Fruit fly (Drosophila melanogaster) whole organism, embryonic: ENCODE results near the gene CG6195.

ENCODE experiments used
- Adf1 ChIP-seq: fragments of 200-800 bp; sonication (Bioruptor generic); IDR thresholded peaks from 2 replicates; pipeline ENCODE4 v1.3.6; 2022; ENCODE audit warnings: missing biosample characterization, missing genetic modification characterization
- Asciz ChIP-seq: fragments of 200-800 bp; sonication (Bioruptor generic); optimal IDR thresholded peaks from 2 replicates; lab custom pipeline; 2017; ENCODE audit warnings: missing biosample characterization, mild to moderate bottlenecking, missing genetic modification characterization, missing genetic modification reagents
- Atf6 ChIP-seq: fragments of 200-800 bp; sonication (Bioruptor generic); IDR thresholded peaks from 2 replicates; pipeline ENCODE4 v1.3.6; 2022; ENCODE audit warnings: missing biosample characterization, missing genetic modification characterization
- BtbVII ChIP-seq: fragments of 200-800 bp; sonication (Bioruptor generic); optimal IDR thresholded peaks from 3 replicates; lab custom pipeline; 2017; ENCODE audit warnings: missing biosample characterization, mild to moderate bottlenecking, missing genetic modification characterization
- Bteb2 ChIP-seq: fragments of 200-800 bp; sonication (Bioruptor generic); optimal IDR thresholded peaks from 2 replicates; lab custom pipeline; 2016; ENCODE audit warnings: missing biosample characterization, missing genetic modification characterization
- CG10147 ChIP-seq: fragments of 200-800 bp; sonication (Bioruptor generic); optimal IDR thresholded peaks from 2 replicates; lab custom pipeline; 2019; ENCODE audit warnings: missing biosample characterization, mild to moderate bottlenecking, missing genetic modification characterization, moderate library complexity
- CG10565 ChIP-seq: fragments of 200-800 bp; sonication (Bioruptor generic); optimal IDR thresholded peaks from 3 replicates; lab custom pipeline; 2016; ENCODE audit warnings: missing biosample characterization, mild to moderate bottlenecking, missing genetic modification characterization
- CG12071 ChIP-seq: fragments of 200-800 bp; sonication (Bioruptor generic); optimal IDR thresholded peaks from 3 replicates; lab custom pipeline; 2018; ENCODE audit warnings: missing biosample characterization, mild to moderate bottlenecking, missing genetic modification characterization
- CG12104 ChIP-seq: fragments of 200-800 bp; sonication (Bioruptor generic); optimal IDR thresholded peaks from 3 replicates; lab custom pipeline; 2016; ENCODE audit warnings: missing biosample characterization, missing genetic modification characterization
- CG13424 ChIP-seq: fragments of 200-800 bp; sonication (Bioruptor generic); optimal IDR thresholded peaks from 2 replicates; lab custom pipeline; 2019; ENCODE audit warnings: missing biosample characterization, mild to moderate bottlenecking, missing genetic modification characterization, moderate library complexity
- CG1602 ChIP-seq: fragments of 200-800 bp; sonication (Bioruptor generic); optimal IDR thresholded peaks from 3 replicates; lab custom pipeline; 2016; ENCODE audit warnings: missing biosample characterization, missing genetic modification characterization
- CG17361 ChIP-seq: fragments of 200-800 bp; sonication (Bioruptor generic); IDR thresholded peaks from 3 replicates; pipeline ENCODE4 v1.3.6; 2022; ENCODE audit warnings: missing biosample characterization, missing genetic modification characterization
- CG2712 ChIP-seq: fragments of 200-800 bp; optimal IDR thresholded peaks from 3 replicates; lab custom pipeline; 2019; ENCODE audit warnings: missing biosample characterization, mild to moderate bottlenecking, missing genetic modification characterization, moderate library complexity
- CG31441 ChIP-seq: fragments of 200-800 bp; sonication (Bioruptor generic); IDR thresholded peaks from 2 replicates; pipeline ENCODE4 v1.3.6; 2022; ENCODE audit warnings: missing biosample characterization, missing genetic modification characterization
- CG32772 ChIP-seq: fragments of 200-800 bp; sonication (Bioruptor generic); IDR thresholded peaks from 2 replicates; pipeline ENCODE4 v1.3.6; 2022; ENCODE audit warnings: missing biosample characterization, missing genetic modification characterization
- CG3407 ChIP-seq: fragments of 200-800 bp; sonication (Bioruptor generic); optimal IDR thresholded peaks from 2 replicates; lab custom pipeline; 2018; ENCODE audit warnings: missing biosample characterization, mild to moderate bottlenecking, missing genetic modification characterization
- CG3847 ChIP-seq: fragments of 200-800 bp; sonication (Bioruptor generic); IDR thresholded peaks from 2 replicates; pipeline ENCODE4 v1.3.6; 2022; ENCODE audit warnings: missing biosample characterization, missing genetic modification characterization
- CG5953 ChIP-seq: fragments of 200-800 bp; sonication (Bioruptor generic); IDR thresholded peaks from 2 replicates; pipeline ENCODE4 v1.3.6; 2022; ENCODE audit warnings: missing biosample characterization, missing genetic modification characterization
- CG6683 ChIP-seq: fragments of 200-800 bp; sonication (Bioruptor generic); optimal IDR thresholded peaks from 2 replicates; lab custom pipeline; 2017; ENCODE audit warnings: missing biosample characterization, mild to moderate bottlenecking, missing genetic modification characterization, missing genetic modification reagents
- CG6765 ChIP-seq: fragments of 200-800 bp; sonication (Bioruptor generic); optimal IDR thresholded peaks from 3 replicates; lab custom pipeline; 2017; ENCODE audit warnings: missing biosample characterization, mild to moderate bottlenecking, missing genetic modification characterization
- CG6813 ChIP-seq: fragments of 200-800 bp; sonication (Bioruptor generic); optimal IDR thresholded peaks from 2 replicates; lab custom pipeline; 2017; ENCODE audit warnings: missing biosample characterization, missing genetic modification characterization, mild to moderate bottlenecking, moderate library complexity, missing genetic modification reagents
- CG8359 ChIP-seq: fragments of 200-800 bp; sonication (Bioruptor generic); optimal IDR thresholded peaks from 2 replicates; lab custom pipeline; 2017; ENCODE audit warnings: missing biosample characterization, mild to moderate bottlenecking, missing genetic modification characterization, borderline replicate concordance
- CG8388 ChIP-seq: fragments of 200-800 bp; sonication (Bioruptor generic); optimal IDR thresholded peaks from 2 replicates; lab custom pipeline; 2019; ENCODE audit warnings: missing biosample characterization, mild to moderate bottlenecking, missing genetic modification characterization, moderate library complexity
- CG9817 ChIP-seq: fragments of 200-800 bp; sonication (Bioruptor generic); optimal IDR thresholded peaks from 2 replicates; lab custom pipeline; 2018; ENCODE audit warnings: missing biosample characterization, mild to moderate bottlenecking, missing genetic modification characterization, moderate library complexity
- CHES-1-like ChIP-seq: fragments of 200-800 bp; sonication (Bioruptor generic); optimal IDR thresholded peaks from 2 replicates; lab custom pipeline; 2016; ENCODE audit warnings: missing biosample characterization, missing genetic modification characterization
- Chrac-16 ChIP-seq: fragments of 200-800 bp; sonication (Bioruptor generic); optimal IDR thresholded peaks from 3 replicates; lab custom pipeline; 2016; ENCODE audit warnings: missing biosample characterization, missing genetic modification characterization
- CkIIα-i1 ChIP-seq: fragments of 200-800 bp; sonication (Bioruptor generic); IDR thresholded peaks from 2 replicates; pipeline ENCODE4 v1.3.6; 2022; ENCODE audit warnings: missing biosample characterization, missing genetic modification characterization
- Dad ChIP-seq: fragments of 200-800 bp; sonication (Bioruptor generic); optimal IDR thresholded peaks from 3 replicates; lab custom pipeline; 2016; ENCODE audit warnings: missing biosample characterization, missing genetic modification characterization
- Dip3 ChIP-seq: fragments of 200-800 bp; sonication (Bioruptor generic); optimal IDR thresholded peaks from 3 replicates; lab custom pipeline; 2016; ENCODE audit warnings: missing biosample characterization, missing genetic modification characterization
- E2f1 ChIP-seq: fragments of 200-800 bp; sonication (Bioruptor generic); IDR thresholded peaks from 2 replicates; pipeline ENCODE4 v1.3.6; 2022; ENCODE audit warnings: missing biosample characterization, missing genetic modification characterization
- Gsc ChIP-seq: fragments of 200-800 bp; sonication (Bioruptor generic); IDR thresholded peaks from 2 replicates; pipeline ENCODE4 v1.3.6; 2022; ENCODE audit warnings: missing biosample characterization, missing genetic modification characterization
- Hsf ChIP-seq: fragments of 200-800 bp; sonication (Bioruptor generic); optimal IDR thresholded peaks from 3 replicates; lab custom pipeline; 2016; ENCODE audit warnings: missing biosample characterization, missing genetic modification characterization
- Jarid2 ChIP-seq: fragments of 200-800 bp; sonication (Bioruptor generic); optimal IDR thresholded peaks from 3 replicates; lab custom pipeline; 2017; ENCODE audit warnings: mild to moderate bottlenecking, missing biosample characterization, missing genetic modification reagents, missing genetic modification characterization
- NC2α ChIP-seq: fragments of 200-800 bp; sonication (Bioruptor generic); optimal IDR thresholded peaks from 2 replicates; lab custom pipeline; 2016; ENCODE audit warnings: missing biosample characterization, missing genetic modification characterization
- Ssrp ChIP-seq: fragments of 200-800 bp; sonication (Bioruptor generic); optimal IDR thresholded peaks from 2 replicates; lab custom pipeline; 2018; ENCODE audit warnings: missing biosample characterization, mild to moderate bottlenecking, missing genetic modification characterization, moderate library complexity
- Usf ChIP-seq: fragments of 200-800 bp; sonication (Bioruptor generic); optimal IDR thresholded peaks from 2 replicates; lab custom pipeline; 2017; ENCODE audit warnings: missing genotype, missing biosample characterization, missing genetic modification characterization
- YL-1 ChIP-seq: fragments of 200-800 bp; sonication (Bioruptor generic); optimal IDR thresholded peaks from 3 replicates; lab custom pipeline; 2017; ENCODE audit warnings: missing biosample characterization, mild to moderate bottlenecking, missing genetic modification characterization
- cg ChIP-seq: fragments of 200-800 bp; sonication (Bioruptor generic); optimal IDR thresholded peaks from 3 replicates; lab custom pipeline; 2019; ENCODE audit warnings: missing biosample characterization, mild to moderate bottlenecking, missing genetic modification characterization, moderate library complexity
- chinmo ChIP-seq: fragments of 200-800 bp; sonication (Bioruptor generic); IDR thresholded peaks from 4 replicates; pipeline ENCODE4 v1.3.6; 2022; ENCODE audit warnings: missing biosample characterization, missing genetic modification characterization; ENCODE audit not compliant: partially characterized antibody
- crol ChIP-seq: fragments of 200-800 bp; sonication (Bioruptor generic); IDR thresholded peaks from 2 replicates; pipeline ENCODE4 v1.3.6; 2022; ENCODE audit warnings: missing biosample characterization, missing genetic modification characterization
- en ChIP-seq: fragments of 200-800 bp; sonication (Bioruptor generic); optimal IDR thresholded peaks from 2 replicates; lab custom pipeline; 2016; ENCODE audit warnings: missing biosample characterization, missing genetic modification characterization
- fru ChIP-seq: fragments of >200 bp; optimal IDR thresholded peaks from 2 replicates; lab custom pipeline; 2017
- ftz-f1 ChIP-seq: fragments of 200-800 bp; sonication (Bioruptor generic); optimal IDR thresholded peaks from 2 replicates; lab custom pipeline; 2016; ENCODE audit warnings: missing biosample characterization, missing genetic modification characterization
- ken ChIP-seq: fragments of 200-800 bp; sonication (Bioruptor generic); IDR thresholded peaks from 3 replicates; pipeline ENCODE4 v1.3.6; 2022; ENCODE audit warnings: missing biosample characterization, missing genetic modification characterization
- klu ChIP-seq: fragments of 200-800 bp; sonication (Bioruptor generic); IDR thresholded peaks from 2 replicates; pipeline ENCODE4 v1.3.6; 2022; ENCODE audit warnings: missing biosample characterization, missing genetic modification characterization
- oc ChIP-seq: fragments of 200-800 bp; sonication (Bioruptor generic); optimal IDR thresholded peaks from 2 replicates; lab custom pipeline; 2018; ENCODE audit warnings: missing biosample characterization, mild to moderate bottlenecking, missing genetic modification characterization, moderate library complexity
- pfk ChIP-seq: fragments of 200-800 bp; sonication (Bioruptor generic); optimal IDR thresholded peaks from 2 replicates; lab custom pipeline; 2018; ENCODE audit warnings: missing biosample characterization, mild to moderate bottlenecking, missing genetic modification characterization, moderate library complexity
- pzg ChIP-seq: fragments of 200-800 bp; sonication (Bioruptor generic); optimal IDR thresholded peaks from 3 replicates; lab custom pipeline; 2018; ENCODE audit warnings: missing biosample characterization, mild to moderate bottlenecking, missing genetic modification characterization, moderate library complexity
- sc ChIP-seq, 3 experiments: fragments of >200 bp in 2 of 3; fragments of 200-800 bp in 1 of 3; sonication (Bioruptor generic) in 1 of 3; optimal IDR thresholded peaks; 2 replicates in 2 of 3; 3 replicates in 1 of 3; lab custom pipeline; 2017; ENCODE audit warnings: mild to moderate bottlenecking in 1 of 3, missing biosample characterization in 1 of 3, missing genetic modification characterization in 1 of 3, missing genetic modification reagents in 1 of 3
- so ChIP-seq: fragments of 200-800 bp; sonication (Bioruptor generic); IDR thresholded peaks from 3 replicates; pipeline ENCODE4 v1.3.6; 2022; ENCODE audit warnings: missing biosample characterization, missing genetic modification characterization
- usp ChIP-seq: fragments of >200 bp; optimal IDR thresholded peaks from 2 replicates; lab custom pipeline; 2017; ENCODE audit warnings: missing biosample characterization, missing genetic modification characterization

Gene CG6195

DNA sequence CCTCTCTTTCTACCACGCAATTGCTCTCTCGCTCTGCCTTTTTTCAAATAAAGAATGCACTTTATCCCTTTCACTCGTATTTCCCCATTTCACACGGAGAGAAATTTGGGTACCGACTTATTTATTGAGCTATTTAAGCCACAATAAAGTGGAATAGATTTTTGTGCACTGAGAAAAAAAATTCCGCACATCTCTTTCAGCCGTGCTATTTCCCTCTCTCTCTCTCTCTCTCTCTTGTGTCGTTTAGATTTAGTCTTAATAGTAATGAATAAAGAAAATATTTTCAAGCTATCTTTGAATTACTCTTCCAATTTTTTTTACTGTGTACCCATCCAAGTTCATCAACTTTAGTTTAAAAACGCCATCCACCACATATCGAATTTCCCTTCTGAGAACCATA is 24.6 kb downstream of the CG6195 start (continued):
- peak; percentile 48 for TF ChIP-seq oc (tag; lab: Kevin White, UChicago)
- TF ChIP-seq Chrac-16 (GFP tag; lab: Kevin White, UChicago): peak; percentile 28
- TF ChIP-seq CG12104 (GFP tag; lab: Kevin White, UChicago): no peak
- TF ChIP-seq CG3847 (GFP tag; lab: Robert Waterston, UW): peak; percentile 46; the same call in 1 of the 2 replicates
- TF ChIP-seq cg (GFP tag; lab: Kevin White, UChicago): no peak
- no peak for TF ChIP-seq CG8359 (GFP tag; lab: Kevin White, UChicago)
- TF ChIP-seq chinmo (GFP tag; lab: Robert Waterston, UW): no peak
- TF ChIP-seq CG1602: no peak
- TF ChIP-seq CG12071: peak; percentile 41
- TF ChIP-seq Bteb2 (GFP tag; lab: Kevin White, UChicago): peak; percentile 47
- no peak for TF ChIP-seq fru
- TF ChIP-seq ken (GFP tag; lab: Robert Waterston, UW): peak; percentile 69
- TF ChIP-seq CG8388 (GFP tag; lab: Kevin White, UChicago): peak; percentile 56
- peak; percentile 64 for TF ChIP-seq CG2712 (tag; lab: Kevin White, UChicago)
- TF ChIP-seq Asciz (GFP tag; lab: Kevin White, UChicago): peak; percentile 69
- no peak for TF ChIP-seq CG10147 (GFP tag; lab: Kevin White, UChicago)
- no peak for TF ChIP-seq pzg (GFP tag; lab: Kevin White, UChicago)
- no peak for TF ChIP-seq CG3407 (GFP tag; lab: Kevin White, UChicago)
- peak; percentile 67 for TF ChIP-seq CG31441 (GFP tag; lab: Robert Waterston, UW)
- TF ChIP-seq CG17361: peak; percentile 57; the same call in 2 of the 3 replicates
- no peak for TF ChIP-seq BtbVII (GFP tag; lab: Kevin White, UChicago)
- no peak for TF ChIP-seq sc (optimal IDR thresholded peaks at IDR 0.05; lab: Kevin White, UChicago)
- TF ChIP-seq sc (GFP tag; optimal IDR thresholded peaks at IDR 0.05; lab: Kevin White, UChicago): peak; percentile 11
- TF ChIP-seq CG13424: peak; percentile 34
- TF ChIP-seq en: no peak
- TF ChIP-seq NC2α: no peak
- TF ChIP-seq CG9817 (tag; lab: Kevin White, UChicago): peak; percentile 28
- peak; percentile 53 for TF ChIP-seq E2f1 (GFP tag; lab: Robert Waterston, UW)
- no peak for TF ChIP-seq klu
- 0 out of 2 replicates have a peak, but pooled peaks have one; percentile 31 for TF ChIP-seq CG32772
- TF ChIP-seq so: peak; percentile 58; the same call in 1 of the 3 replicates
- TF ChIP-seq CkIIα-i1 (GFP tag; lab: Robert Waterston, UW): peak; percentile 59; the same call in 1 of the 2 replicates
- no peak for TF ChIP-seq Usf (GFP tag; lab: Kevin White, UChicago)
- no peak for TF ChIP-seq CG5953 (GFP tag; lab: Robert Waterston, UW)
- TF ChIP-seq Dip3 (GFP tag; lab: Kevin White, UChicago): peak; percentile 29
- TF ChIP-seq Jarid2 (GFP tag; lab: Kevin White, UChicago): no peak
- peak; percentile 26 for TF ChIP-seq CG6813
- TF ChIP-seq crol: no peak
- TF ChIP-seq ftz-f1 (GFP tag; lab: Kevin White, UChicago): no peak
- peak; percentile 38 for TF ChIP-seq Ssrp (tag; lab: Kevin White, UChicago)
- TF ChIP-seq CG10565: no peak
- TF ChIP-seq usp (GFP tag; lab: Kevin White, UChicago): no peak
- TF ChIP-seq YL-1 (GFP tag; lab: Kevin White, UChicago): no peak
- no peak for TF ChIP-seq CG6765 (GFP tag; lab: Kevin White, UChicago)
- TF ChIP-seq pfk (GFP tag; lab: Kevin White, UChicago): no peak
- TF ChIP-seq Adf1 (GFP tag; lab: Robert Waterston, UW): no peak
- peak; percentile 65 for TF ChIP-seq Hsf (GFP tag; lab: Kevin White, UChicago)
- TF ChIP-seq Atf6: peak; percentile 43; the same call in 1 of the 2 replicates
- no peak for TF ChIP-seq Gsc (GFP tag; lab: Robert Waterston, UW)
- peak; percentile 17 for TF ChIP-seq Dad
- TF ChIP-seq CG6683 (GFP tag; lab: Kevin White, UChicago): no peak
- peak; percentile 31 for TF ChIP-seq CHES-1-like (GFP tag; lab: Kevin White, UChicago)
